6 worm cellular contexts compared by ENCODE assay signal in the genomic region with DNA sequence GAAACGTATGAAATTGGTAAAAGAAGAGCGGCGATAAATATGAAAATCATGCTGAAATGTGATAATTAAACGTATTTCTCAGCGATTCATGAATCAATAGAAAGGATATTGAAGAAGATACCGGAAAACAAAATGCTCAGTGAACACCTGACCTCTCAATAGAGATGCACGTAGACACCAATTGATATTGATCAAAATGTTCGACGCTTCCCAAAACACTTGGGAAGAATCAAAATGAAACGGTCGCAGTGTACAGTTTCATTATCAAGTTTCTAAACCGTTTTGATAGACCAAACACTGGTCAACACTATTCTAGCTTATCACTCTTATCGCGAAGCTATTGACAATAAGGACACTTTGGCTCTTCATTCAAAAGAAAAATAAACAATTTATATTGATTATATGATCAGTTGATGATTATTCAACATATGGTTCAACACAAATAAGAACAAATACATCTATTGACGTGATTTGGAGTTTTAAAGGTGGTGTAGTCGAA.
TF ChIP-seq lines count a peak whose summit lies in the region.

Gene ttr-48, minus strand, starts transcription at position 51 of the 499 bp plus-strand sequence.

TF ChIP-seq in whole organism, L1 larva, 84 proteins besides CTCF, POLR2A, EP300 and RAD21 (continues in another document):
- TF ChIP-seq tbx-2 (tag; optimal IDR thresholded peaks at IDR 0.05; lab: Kevin White, UChicago) (no peak), mdl-1 (tag; optimal IDR thresholded peaks at IDR 0.05; lab: Kevin White, UChicago) (no peak), aha-1 (tag; optimal IDR thresholded peaks at IDR 0.05; lab: Kevin White, UChicago) (no peak), pag-3 (tag; optimal IDR thresholded peaks at IDR 0.05; lab: Kevin White, UChicago; ENCODE audit: borderline replicate concordance, insufficient read depth) (no peak), nhr-71 (tag; optimal IDR thresholded peaks at IDR 0.05; lab: Kevin White, UChicago) (peak; percentile 13), lir-3 (tag; optimal IDR thresholded peaks at IDR 0.05; lab: Kevin White, UChicago; ENCODE audit: poor library complexity) (no peak), sox-4 (tag; optimal IDR thresholded peaks at IDR 0.05; lab: Kevin White, UChicago) (no peak), F16B12.6 (tag; optimal IDR thresholded peaks at IDR 0.05; lab: Kevin White, UChicago) (no peak), snpc-4 (tag; optimal IDR thresholded peaks at IDR 0.05; lab: Kevin White, UChicago) (no peak), efl-1 (optimal IDR thresholded peaks at IDR 0.05; lab: Kevin White, UChicago) (no peak), efl-1 (GFP tag; optimal IDR thresholded peaks at IDR 0.05 in 1 of 2; lab: Kevin White, UChicago) (no peak), ceh-88 (GFP tag; IDR thresholded peaks at IDR 0.05; lab: Robert Waterston, UW) (no peak), nhr-90 (tag; optimal IDR thresholded peaks at IDR 0.05; lab: Kevin White, UChicago; ENCODE audit: poor library complexity) (peak; percentile 5), pqm-1 (tag; optimal IDR thresholded peaks at IDR 0.05; lab: Kevin White, UChicago) (no peak)

TF ChIP-seq in whole organism, L2 larva, 48 proteins besides CTCF, POLR2A, EP300 and RAD21 (continues in another document):
- TF ChIP-seq ztf-11 (tag; optimal IDR thresholded peaks at IDR 0.05; lab: Kevin White, UChicago) (no peak), C34F6.9 (tag; optimal IDR thresholded peaks at IDR 0.05; lab: Kevin White, UChicago) (no peak), ceh-16 (tag; optimal IDR thresholded peaks at IDR 0.05; lab: Kevin White, UChicago) (no peak), sma-9 (GFP tag; optimal IDR thresholded peaks at IDR 0.05; lab: Kevin White, UChicago) (peak; percentile 30), sma-9 (tag; optimal IDR thresholded peaks at IDR 0.05; lab: Kevin White, UChicago) (no peak), skn-1 (tag; optimal IDR thresholded peaks at IDR 0.05; lab: Kevin White, UChicago) (peak; percentile 23), mdl-1 (tag; optimal IDR thresholded peaks at IDR 0.05; lab: Kevin White, UChicago) (no peak), nhr-21 (tag; optimal IDR thresholded peaks at IDR 0.05; lab: Kevin White, UChicago) (no peak), blmp-1 (tag; optimal IDR thresholded peaks at IDR 0.05; lab: Kevin White, UChicago; ENCODE audit: insufficient read depth) (no peak), lin-11 (tag; optimal IDR thresholded peaks at IDR 0.05; lab: Kevin White, UChicago) (no peak), nhr-12 (tag; optimal IDR thresholded peaks at IDR 0.05; lab: Kevin White, UChicago) (no peak), sma-3 (GFP tag; optimal IDR thresholded peaks at IDR 0.05; lab: Kevin White, UChicago) (peak; percentile 13), gmeb-1 (tag; optimal IDR thresholded peaks at IDR 0.05; lab: Kevin White, UChicago) (peak; percentile 17), mab-5 (tag; optimal IDR thresholded peaks at IDR 0.05; lab: Kevin White, UChicago) (no peak), Y55F3AM.14 (GFP tag; optimal IDR thresholded peaks at IDR 0.05; lab: Kevin White, UChicago) (no peak)

TF ChIP-seq in whole organism, L3 larva, 47 proteins besides CTCF, POLR2A, EP300 and RAD21:
- TF ChIP-seq elt-2 (tag; optimal IDR thresholded peaks at IDR 0.05; lab: Kevin White, UChicago) (peak; percentile 88), pqm-1 (tag; optimal IDR thresholded peaks at IDR 0.05; lab: Kevin White, UChicago) (peak; percentile 92), pha-4 (tag; optimal IDR thresholded peaks at IDR 0.05; lab: Kevin White, UChicago) (peak; percentile 94), zag-1 (tag; optimal IDR thresholded peaks at IDR 0.05; lab: Kevin White, UChicago) (no peak)

TF ChIP-seq in whole organism, L4 larva, 104 proteins besides CTCF, POLR2A, EP300 and RAD21 (continues in another document):
- TF ChIP-seq mes-2 (tag; optimal IDR thresholded peaks at IDR 0.05; lab: Kevin White, UChicago; ENCODE audit: poor library complexity, severe bottlenecking) (no peak), php-3 (GFP tag; IDR thresholded peaks at IDR 0.05; lab: Robert Waterston, UW) (0 out of 2 replicates have a peak, but pooled peaks have one; percentile 48), tag-97 (GFP tag; IDR thresholded peaks at IDR 0.05; lab: Robert Waterston, UW) (no peak), lin-29 (GFP tag; IDR thresholded peaks at IDR 0.05; lab: Robert Waterston, UW) (no peak), fkh-10 (GFP tag; optimal IDR thresholded peaks at IDR 0.05; lab: Kevin White, UChicago) (no peak), snpc-4 (tag; optimal IDR thresholded peaks at IDR 0.05; lab: Kevin White, UChicago) (no peak), tra-1 (GFP tag; IDR thresholded peaks at IDR 0.05; lab: Robert Waterston, UW) (no peak), madf-5 (GFP tag; IDR thresholded peaks at IDR 0.05; lab: Robert Waterston, UW) (no peak), spr-1 (tag; optimal IDR thresholded peaks at IDR 0.05; lab: Kevin White, UChicago) (no peak), unc-62 (GFP tag; optimal IDR thresholded peaks at IDR 0.05 in 1 of 2; lab: Kevin White, UChicago) (no peak), unc-62 (tag; optimal IDR thresholded peaks at IDR 0.05; lab: Kevin White, UChicago) (no peak), lin-13 (GFP tag; optimal IDR thresholded peaks at IDR 0.05; lab: Kevin White, UChicago) (no peak), nhr-10 (tag; optimal IDR thresholded peaks at IDR 0.05; lab: Kevin White, UChicago) (no peak), attf-4 (tag; optimal IDR thresholded peaks at IDR 0.05; lab: Kevin White, UChicago) (no peak), Y5F2A.4 (GFP tag; optimal IDR thresholded peaks at IDR 0.05; lab: Kevin White, UChicago) (no peak), mep-1 (tag; optimal IDR thresholded peaks at IDR 0.05; lab: Kevin White, UChicago) (peak; percentile 22), ceh-44 (GFP tag; IDR thresholded peaks at IDR 0.05; lab: Robert Waterston, UW) (no peak), nhr-76 (tag; optimal IDR thresholded peaks at IDR 0.05; lab: Kevin White, UChicago) (no peak), ceh-62 (tag; optimal IDR thresholded peaks at IDR 0.05; lab: Kevin White, UChicago) (no peak)

TF ChIP-seq in whole organism, late embryonic, 69 proteins besides CTCF, POLR2A, EP300 and RAD21:
- TF ChIP-seq elt-2 (tag; optimal IDR thresholded peaks at IDR 0.05; lab: Kevin White, UChicago) (peak; percentile 2), fkh-6 (tag; optimal IDR thresholded peaks at IDR 0.05; lab: Kevin White, UChicago) (no peak)
TF ChIP-seq in whole organism, late embryonic: peak in this region for 1.

TF ChIP-seq in whole organism, young adult, 124 proteins besides CTCF, POLR2A, EP300 and RAD21:
- no peak for TF ChIP-seq repo-1 (tag; optimal IDR thresholded peaks at IDR 0.05; lab: Kevin White, UChicago)
- TF ChIP-seq unc-62 (GFP tag; optimal IDR thresholded peaks at IDR 0.05; lab: Kevin White, UChicago): no peak
- no peak for TF ChIP-seq mel-28 (tag; optimal IDR thresholded peaks at IDR 0.05; lab: Kevin White, UChicago; ENCODE audit: borderline replicate concordance)
- TF ChIP-seq akir-1 (GFP tag; optimal IDR thresholded peaks at IDR 0.05; lab: Kevin White, UChicago): no peak
- no peak for TF ChIP-seq madf-8 (GFP tag; conservative IDR thresholded peaks at IDR 0.05; lab: Robert Waterston, UW)
- TF ChIP-seq cebp-1 (GFP tag; IDR thresholded peaks at IDR 0.05; lab: Robert Waterston, UW): no peak
- TF ChIP-seq cebp-1 (tag; optimal IDR thresholded peaks at IDR 0.05; lab: Kevin White, UChicago): peak; percentile 2
- no peak for TF ChIP-seq sptf-2 (GFP tag; optimal IDR thresholded peaks at IDR 0.05; lab: Kevin White, UChicago)
- no peak for TF ChIP-seq ztf-25 (GFP tag; IDR thresholded peaks at IDR 0.05; lab: Robert Waterston, UW)
- TF ChIP-seq F33H1.4 (GFP tag; IDR thresholded peaks at IDR 0.05; lab: Robert Waterston, UW): no peak
- TF ChIP-seq nhr-80 (tag; optimal IDR thresholded peaks at IDR 0.05; lab: Kevin White, UChicago): peak; percentile 76
- no peak for TF ChIP-seq lir-1 (GFP tag; conservative IDR thresholded peaks at IDR 0.05; lab: Robert Waterston, UW)
- TF ChIP-seq mes-4 (tag; optimal IDR thresholded peaks at IDR 0.05; lab: Kevin White, UChicago): no peak
- no peak for TF ChIP-seq F49E8.2 (tag; optimal IDR thresholded peaks at IDR 0.05; lab: Kevin White, UChicago; ENCODE audit: insufficient read depth)
- TF ChIP-seq lin-54 (GFP tag; optimal IDR thresholded peaks at IDR 0.05; lab: Kevin White, UChicago): no peak
- TF ChIP-seq let-526 (GFP tag; IDR thresholded peaks at IDR 0.05; lab: Robert Waterston, UW): no peak
- TF ChIP-seq gei-17 (GFP tag; optimal IDR thresholded peaks at IDR 0.05; lab: Kevin White, UChicago): no peak
- no peak for TF ChIP-seq madf-6 (GFP tag; IDR thresholded peaks at IDR 0.05; lab: Robert Waterston, UW)
TF ChIP-seq in whole organism, young adult: peak in this region for 2.
